Worm (Caenorhabditis elegans) whole organism, midembryonic: ENCODE results near the gene cri-3.

Experiments
- T22C8.4 ChIP-seq: fragments of 200-800 bp; sonication (Bioruptor generic); IDR thresholded peaks from 2 replicates; pipeline ENCODE4 v1.3.6; 2022; ENCODE audit warnings: missing genetic modification characterization, missing compliant biosample characterization
- cog-1 ChIP-seq: sonication (generic microtip); optimal IDR thresholded peaks from 2 replicates; lab custom pipeline; 2016; ENCODE audit warnings: missing genetic modification characterization, missing compliant biosample characterization
- flt-1 ChIP-seq: fragments of 200-800 bp; sonication (Bioruptor generic); IDR thresholded peaks from 2 replicates; pipeline ENCODE4 v1.3.6; 2022; ENCODE audit warnings: missing genetic modification characterization, missing compliant biosample characterization
- klf-2 ChIP-seq: fragments of 200-800 bp; sonication (Bioruptor generic); conservative IDR thresholded peaks from 2 replicates; pipeline ENCODE4 v1.3.6; 2022; ENCODE audit warnings: missing genetic modification reagents, missing genetic modification characterization, missing compliant biosample characterization
- med-1 ChIP-seq: sonication (generic microtip); optimal IDR thresholded peaks from 2 replicates; lab custom pipeline; 2017; ENCODE audit warnings: missing genetic modification characterization, mild to moderate bottlenecking, missing compliant biosample characterization, antibody characterized with exemption, missing genetic modification reagents; ENCODE audit not compliant: insufficient read depth
- ref-1 ChIP-seq: fragments of 200-800 bp; sonication (Bioruptor generic); conservative IDR thresholded peaks from 2 replicates; pipeline ENCODE4 v1.3.6; 2022; ENCODE audit warnings: missing genetic modification reagents, missing genetic modification characterization, missing compliant biosample characterization
- tab-1 ChIP-seq: fragments of 200-800 bp; sonication (Bioruptor generic); IDR thresholded peaks from 2 replicates; pipeline ENCODE4 v1.3.6; 2022; ENCODE audit warnings: missing genetic modification characterization, missing compliant biosample characterization
- ztf-23 ChIP-seq: fragments of 200-800 bp; sonication (Bioruptor generic); IDR thresholded peaks from 2 replicates; pipeline ENCODE4 v1.3.6; 2022; ENCODE audit warnings: missing genetic modification reagents, missing genetic modification characterization, missing compliant biosample characterization
- ztf-29 ChIP-seq: fragments of 200-800 bp; sonication (Bioruptor generic); IDR thresholded peaks from 2 replicates; pipeline ENCODE4 v1.3.6; 2022; ENCODE audit warnings: missing genetic modification reagents, missing genetic modification characterization, missing compliant biosample characterization

The cri-3 gene

ce11 chrIII:3400444-3400843 is 4.3 kb downstream of the cri-3 start:
- TF ChIP-seq ztf-23 (GFP tag; lab: Robert Waterston, UW) = no peak
- no peak for TF ChIP-seq T22C8.4 (GFP tag; lab: Robert Waterston, UW)
- TF ChIP-seq ztf-29 (GFP tag; lab: Robert Waterston, UW) = no peak
- no peak for TF ChIP-seq cog-1 (tag; lab: Kevin White, UChicago)
- no peak for TF ChIP-seq ref-1 (GFP tag; lab: Robert Waterston, UW)
- TF ChIP-seq med-1 = no peak
- no peak for TF ChIP-seq tab-1 (GFP tag; lab: Robert Waterston, UW)
- TF ChIP-seq flt-1 (GFP tag; lab: Robert Waterston, UW) = no peak
- no peak for TF ChIP-seq klf-2 (GFP tag; lab: Robert Waterston, UW)

- no peak for TF ChIP-seq klf-2 (GFP tag; lab: Robert Waterston, UW)
- TF ChIP-seq T22C8.4 (GFP tag; lab: Robert Waterston, UW) = no peak
- TF ChIP-seq med-1 = no peak
- no peak for TF ChIP-seq flt-1 (GFP tag; lab: Robert Waterston, UW)
- no peak for TF ChIP-seq ztf-29 (GFP tag; lab: Robert Waterston, UW)
- TF ChIP-seq ref-1 (GFP tag; lab: Robert Waterston, UW) = no peak
- no peak for TF ChIP-seq tab-1 (GFP tag; lab: Robert Waterston, UW)
- TF ChIP-seq ztf-23 (GFP tag; lab: Robert Waterston, UW) = no peak
- TF ChIP-seq cog-1 (tag; lab: Kevin White, UChicago) = no peak
Observed at ce11 chrIII:3404354-3404913, 8.3 kb downstream of the cri-3 start, which contains the start of the genes npp-9 and F59A2.5. Gene npp-9 (minus strand): TSS chrIII:3404479. Gene F59A2.5 (plus strand): TSS chrIII:3404863.

ce11 chrIII:3405535-3405934 is 9.4 kb downstream of the cri-3 start, which contains the start of gene golg-4:
Gene golg-4 (plus strand): TSS chrIII:3405568.
- TF ChIP-seq T22C8.4 (GFP tag; lab: Robert Waterston, UW) (peak; percentile 68; the same call in 1 of the 2 replicates), ref-1 (GFP tag; lab: Robert Waterston, UW) (no peak)

ce11 chrIII:3413437-3413836 is 17.3 kb downstream of the cri-3 start:
- TF ChIP-seq ztf-23 (GFP tag; lab: Robert Waterston, UW) (no peak), T22C8.4 (GFP tag; lab: Robert Waterston, UW) (no peak), med-1 (no peak), ref-1 (GFP tag; lab: Robert Waterston, UW) (no peak), cog-1 (tag; lab: Kevin White, UChicago) (no peak), flt-1 (GFP tag; lab: Robert Waterston, UW) (no peak)

- TF ChIP-seq tab-1 (GFP tag; lab: Robert Waterston, UW) (no peak), med-1 (no peak), cog-1 (tag; lab: Kevin White, UChicago) (no peak), T22C8.4 (GFP tag; lab: Robert Waterston, UW) (no peak), flt-1 (GFP tag; lab: Robert Waterston, UW) (no peak), ref-1 (GFP tag; lab: Robert Waterston, UW) (no peak), ztf-29 (GFP tag; lab: Robert Waterston, UW) (no peak), klf-2 (GFP tag; lab: Robert Waterston, UW) (no peak), ztf-23 (GFP tag; lab: Robert Waterston, UW) (no peak)
Observed at ce11 chrIII:3414412-3414811, 18.3 kb downstream of the cri-3 start.

ce11 chrIII:3417453-3417852 is 21.3 kb downstream of the cri-3 start:
- no peak for TF ChIP-seq ztf-23 (GFP tag; lab: Robert Waterston, UW)

ce11 chrIII:3418906-3419305 is 22.8 kb downstream of the cri-3 start:
- TF ChIP-seq ztf-23 (GFP tag; lab: Robert Waterston, UW) (no peak), T22C8.4 (GFP tag; lab: Robert Waterston, UW) (no peak), klf-2 (GFP tag; lab: Robert Waterston, UW) (no peak), ztf-29 (GFP tag; lab: Robert Waterston, UW) (no peak), med-1 (no peak), cog-1 (tag; lab: Kevin White, UChicago) (no peak), ref-1 (GFP tag; lab: Robert Waterston, UW) (no peak), tab-1 (GFP tag; lab: Robert Waterston, UW) (no peak), flt-1 (GFP tag; lab: Robert Waterston, UW) (no peak)

ce11 chrIII:3423924-3424323 is 27.8 kb downstream of the cri-3 start:
- TF ChIP-seq cog-1 (tag; lab: Kevin White, UChicago) (no peak), T22C8.4 (GFP tag; lab: Robert Waterston, UW) (no peak), ztf-29 (GFP tag; lab: Robert Waterston, UW) (no peak), flt-1 (GFP tag; lab: Robert Waterston, UW) (no peak), ztf-23 (GFP tag; lab: Robert Waterston, UW) (no peak), ref-1 (GFP tag; lab: Robert Waterston, UW) (no peak), klf-2 (GFP tag; lab: Robert Waterston, UW) (no peak), tab-1 (GFP tag; lab: Robert Waterston, UW) (no peak), med-1 (no peak)

ce11 chrIII:3425438-3425837 is 29.3 kb downstream of the cri-3 start, which contains the start of gene metl-18:
Gene metl-18 (plus strand): TSS chrIII:3425738.
- TF ChIP-seq flt-1 (GFP tag; lab: Robert Waterston, UW) (no peak), ztf-29 (GFP tag; lab: Robert Waterston, UW) (no peak), cog-1 (tag; lab: Kevin White, UChicago) (no peak), ztf-23 (GFP tag; lab: Robert Waterston, UW) (no peak), klf-2 (GFP tag; lab: Robert Waterston, UW) (no peak), ref-1 (GFP tag; lab: Robert Waterston, UW) (no peak), T22C8.4 (GFP tag; lab: Robert Waterston, UW) (no peak), med-1 (no peak), tab-1 (GFP tag; lab: Robert Waterston, UW) (no peak)

ce11 chrIII:3426741-3427140 is 30.6 kb downstream of the cri-3 start:
- TF ChIP-seq T22C8.4 (GFP tag; lab: Robert Waterston, UW) (no peak), flt-1 (GFP tag; lab: Robert Waterston, UW) (0 out of 2 replicates have a peak, but pooled peaks have one; percentile 4), med-1 (no peak), cog-1 (tag; lab: Kevin White, UChicago) (no peak), ref-1 (GFP tag; lab: Robert Waterston, UW) (no peak)
